Fruit fly (Drosophila melanogaster) whole organism, embryonic: Measurements from ENCODE around the gene CG44838.
A peak's percentile ranks its signal among the peaks of the same experiment; 100 is the strongest.

ENCODE experiments used
- Ada2b ChIP-seq: fragments of 200-800 bp; sonication (Bioruptor generic); IDR thresholded peaks from 2 replicates; pipeline ENCODE4 v1.3.6; 2022; ENCODE audit warnings: missing biosample characterization, missing genetic modification characterization
- CG10321 ChIP-seq: fragments of 200-800 bp; sonication (Bioruptor generic); IDR thresholded peaks from 2 replicates; pipeline ENCODE4 v1.3.6; 2022; ENCODE audit warnings: missing biosample characterization, missing genetic modification characterization
- CG10366 ChIP-seq: fragments of 200-800 bp; sonication (Bioruptor generic); IDR thresholded peaks from 2 replicates; pipeline ENCODE4 v1.3.6; 2022; ENCODE audit warnings: missing biosample characterization, missing genetic modification characterization
- CG10565 ChIP-seq: fragments of 200-800 bp; sonication (Bioruptor generic); optimal IDR thresholded peaks from 3 replicates; lab custom pipeline; 2016; ENCODE audit warnings: missing biosample characterization, mild to moderate bottlenecking, missing genetic modification characterization
- CG11504 ChIP-seq: fragments of 200-800 bp; sonication (Bioruptor generic); optimal IDR thresholded peaks from 3 replicates; lab custom pipeline; 2019; ENCODE audit warnings: missing biosample characterization, mild to moderate bottlenecking, missing genetic modification characterization, moderate library complexity
- CG12104 ChIP-seq: fragments of 200-800 bp; sonication (Bioruptor generic); optimal IDR thresholded peaks from 3 replicates; lab custom pipeline; 2016; ENCODE audit warnings: missing biosample characterization, missing genetic modification characterization
- CG12236 ChIP-seq: fragments of 200-800 bp; sonication (Bioruptor generic); optimal IDR thresholded peaks from 2 replicates; lab custom pipeline; 2016; ENCODE audit warnings: missing biosample characterization, missing genetic modification characterization
- CG12769 ChIP-seq: fragments of 200-800 bp; sonication (Bioruptor generic); optimal IDR thresholded peaks from 2 replicates; lab custom pipeline; 2019; ENCODE audit warnings: missing biosample characterization, mild to moderate bottlenecking, missing genetic modification characterization, moderate library complexity
- CG13123 ChIP-seq: fragments of 200-800 bp; sonication (Bioruptor generic); optimal IDR thresholded peaks from 2 replicates; lab custom pipeline; 2016; ENCODE audit warnings: missing biosample characterization, missing genetic modification characterization
- CG14050 ChIP-seq: fragments of 200-800 bp; sonication (Bioruptor generic); IDR thresholded peaks from 3 replicates; pipeline ENCODE4 v1.3.6; 2022; ENCODE audit warnings: missing biosample characterization, missing genetic modification characterization
- CG14667 ChIP-seq: fragments of 200-800 bp; sonication (Bioruptor generic); IDR thresholded peaks from 2 replicates; pipeline ENCODE4 v1.3.6; 2022; ENCODE audit warnings: missing biosample characterization, missing genetic modification characterization
- CG1529 ChIP-seq: fragments of 200-800 bp; sonication (Bioruptor generic); optimal IDR thresholded peaks from 3 replicates; lab custom pipeline; 2018; ENCODE audit warnings: missing biosample characterization, missing genetic modification characterization
- CG2202 ChIP-seq: fragments of 200-800 bp; sonication (Bioruptor generic); optimal IDR thresholded peaks from 2 replicates; lab custom pipeline; 2018; ENCODE audit warnings: missing biosample characterization, mild to moderate bottlenecking, missing genetic modification characterization
- CG3065 ChIP-seq: fragments of 200-800 bp; sonication (Bioruptor generic); optimal IDR thresholded peaks from 2 replicates; lab custom pipeline; 2016; ENCODE audit warnings: missing biosample characterization, missing genetic modification characterization
- CG34422 ChIP-seq: fragments of 200-800 bp; sonication (Bioruptor generic); IDR thresholded peaks from 3 replicates; pipeline ENCODE4 v1.3.6; 2022; ENCODE audit warnings: missing biosample characterization, missing genetic modification characterization
- CG3847 ChIP-seq: fragments of 200-800 bp; sonication (Bioruptor generic); IDR thresholded peaks from 2 replicates; pipeline ENCODE4 v1.3.6; 2022; ENCODE audit warnings: missing biosample characterization, missing genetic modification characterization
- CG4820 ChIP-seq: fragments of 200-800 bp; sonication (Bioruptor generic); optimal IDR thresholded peaks from 3 replicates; lab custom pipeline; 2016; ENCODE audit warnings: missing biosample characterization, missing genetic modification characterization
- CG5180 ChIP-seq: fragments of 200-800 bp; sonication (Bioruptor generic); optimal IDR thresholded peaks from 3 replicates; lab custom pipeline; 2017; ENCODE audit warnings: missing biosample characterization, missing genetic modification characterization, mild to moderate bottlenecking, moderate library complexity, missing genetic modification reagents
- CG5953 ChIP-seq: fragments of 200-800 bp; sonication (Bioruptor generic); IDR thresholded peaks from 2 replicates; pipeline ENCODE4 v1.3.6; 2022; ENCODE audit warnings: missing biosample characterization, missing genetic modification characterization
- CG6689 ChIP-seq: fragments of 200-800 bp; sonication (Bioruptor generic); IDR thresholded peaks from 2 replicates; pipeline ENCODE4 v1.3.6; 2022; ENCODE audit warnings: missing biosample characterization, missing genetic modification characterization
- CG7963 ChIP-seq: fragments of 200-800 bp; sonication (Bioruptor generic); IDR thresholded peaks from 3 replicates; pipeline ENCODE4 v1.3.6; 2022; ENCODE audit warnings: missing biosample characterization, missing genetic modification characterization; ENCODE audit not compliant: partially characterized antibody
- CG8281 ChIP-seq: fragments of 200-800 bp; sonication (Bioruptor generic); optimal IDR thresholded peaks from 2 replicates; lab custom pipeline; 2018; ENCODE audit warnings: missing biosample characterization, mild to moderate bottlenecking, missing genetic modification characterization, moderate library complexity
- CG9797 ChIP-seq: fragments of 200-800 bp; sonication (Bioruptor generic); optimal IDR thresholded peaks from 3 replicates; lab custom pipeline; 2018; ENCODE audit warnings: missing biosample characterization, mild to moderate bottlenecking, missing genetic modification characterization
- D19A ChIP-seq: fragments of 200-800 bp; optimal IDR thresholded peaks from 3 replicates; lab custom pipeline; 2019; ENCODE audit warnings: missing biosample characterization, mild to moderate bottlenecking, missing genetic modification characterization, moderate library complexity
- Dref ChIP-seq: fragments of 200-800 bp; sonication (Bioruptor generic); IDR thresholded peaks from 2 replicates; pipeline ENCODE4 v1.3.6; 2022; ENCODE audit warnings: missing biosample characterization, missing genetic modification characterization
- H2.0 ChIP-seq: fragments of 200-800 bp; sonication (Bioruptor generic); IDR thresholded peaks from 2 replicates; pipeline ENCODE4 v1.3.6; 2022; ENCODE audit warnings: missing biosample characterization, missing genetic modification characterization
- Hand ChIP-seq: fragments of 200-800 bp; sonication (Bioruptor generic); optimal IDR thresholded peaks from 2 replicates; lab custom pipeline; 2017; ENCODE audit warnings: mild to moderate bottlenecking, missing biosample characterization, missing genetic modification reagents, missing genetic modification characterization
- MESR4 ChIP-seq: fragments of 200-800 bp; sonication (Bioruptor generic); optimal IDR thresholded peaks from 2 replicates; lab custom pipeline; 2018; ENCODE audit warnings: missing biosample characterization, mild to moderate bottlenecking, missing genetic modification characterization, moderate library complexity
- NC2α ChIP-seq: fragments of 200-800 bp; sonication (Bioruptor generic); optimal IDR thresholded peaks from 2 replicates; lab custom pipeline; 2016; ENCODE audit warnings: missing biosample characterization, missing genetic modification characterization
- NK7.1 ChIP-seq: fragments of 200-800 bp; sonication (Bioruptor generic); optimal IDR thresholded peaks from 3 replicates; lab custom pipeline; 2016; ENCODE audit warnings: missing biosample characterization, missing genetic modification characterization
- Ptx1 ChIP-seq: fragments of 200-800 bp; sonication (Bioruptor generic); IDR thresholded peaks from 2 replicates; pipeline ENCODE4 v1.3.6; 2022; ENCODE audit warnings: missing biosample characterization, missing genetic modification characterization
- Sry-β ChIP-seq: fragments of 200-800 bp; sonication (Bioruptor generic); optimal IDR thresholded peaks from 2 replicates; lab custom pipeline; 2018; ENCODE audit warnings: missing biosample characterization, mild to moderate bottlenecking, missing genetic modification characterization, moderate library complexity
- Ssrp ChIP-seq: fragments of 200-800 bp; sonication (Bioruptor generic); optimal IDR thresholded peaks from 2 replicates; lab custom pipeline; 2018; ENCODE audit warnings: missing biosample characterization, mild to moderate bottlenecking, missing genetic modification characterization, moderate library complexity
- Taf1 ChIP-seq: fragments of 200-800 bp; sonication (Bioruptor generic); IDR thresholded peaks from 2 replicates; pipeline ENCODE4 v1.3.6; 2022; ENCODE audit warnings: missing biosample characterization, missing genetic modification characterization
- Trl ChIP-seq, 3 experiments: fragments of >200 bp in 2 of 3; fragments of 200-800 bp in 1 of 3; sonication (Bioruptor generic) in 1 of 3; optimal IDR thresholded peaks; 2 replicates in 1 of 3; 3 replicates in 2 of 3; lab custom pipeline; 2016 to 2017; ENCODE audit warnings: missing biosample characterization in 1 of 3, missing genetic modification characterization in 1 of 3
- Usf ChIP-seq: fragments of 200-800 bp; sonication (Bioruptor generic); optimal IDR thresholded peaks from 2 replicates; lab custom pipeline; 2017; ENCODE audit warnings: missing genotype, missing biosample characterization, missing genetic modification characterization
- az2 ChIP-seq: fragments of 200-800 bp; sonication (Bioruptor generic); optimal IDR thresholded peaks from 3 replicates; lab custom pipeline; 2016; ENCODE audit warnings: missing biosample characterization, missing genetic modification characterization
- ci ChIP-seq: fragments of 200-800 bp; sonication (Bioruptor generic); IDR thresholded peaks from 3 replicates; pipeline ENCODE4 v1.3.6; 2022; ENCODE audit warnings: missing biosample characterization, missing genetic modification characterization
- corto ChIP-seq: fragments of 200-800 bp; sonication (Bioruptor generic); optimal IDR thresholded peaks from 2 replicates; lab custom pipeline; 2016; ENCODE audit warnings: missing biosample characterization, mild to moderate bottlenecking, missing genetic modification characterization, moderate library complexity
- gro ChIP-seq: fragments of 200-800 bp; sonication (Bioruptor generic); optimal IDR thresholded peaks from 2 replicates; lab custom pipeline; 2016; ENCODE audit warnings: missing biosample characterization, missing genetic modification characterization
- insv ChIP-seq, 2 experiments: fragments of 200-800 bp; sonication (Bioruptor generic); optimal IDR thresholded peaks; 3 replicates each; lab custom pipeline; 2016 to 2018; ENCODE audit warnings: missing biosample characterization in 2 of 2, missing genetic modification characterization in 2 of 2
- jing ChIP-seq: fragments of 200-800 bp; sonication (Bioruptor generic); optimal IDR thresholded peaks from 2 replicates; lab custom pipeline; 2018; ENCODE audit warnings: missing biosample characterization, mild to moderate bottlenecking, missing genetic modification characterization
- mirr ChIP-seq: fragments of 200-800 bp; sonication (Bioruptor generic); optimal IDR thresholded peaks from 3 replicates; lab custom pipeline; 2018; ENCODE audit warnings: missing biosample characterization, mild to moderate bottlenecking, missing genetic modification characterization
- nmo ChIP-seq: fragments of 200-800 bp; sonication (Bioruptor generic); optimal IDR thresholded peaks from 2 replicates; lab custom pipeline; 2018; ENCODE audit warnings: missing biosample characterization, mild to moderate bottlenecking, missing genetic modification characterization, moderate library complexity
- pfk ChIP-seq: fragments of 200-800 bp; sonication (Bioruptor generic); optimal IDR thresholded peaks from 2 replicates; lab custom pipeline; 2018; ENCODE audit warnings: missing biosample characterization, mild to moderate bottlenecking, missing genetic modification characterization, moderate library complexity
- ro ChIP-seq: fragments of 200-800 bp; sonication (Bioruptor generic); IDR thresholded peaks from 2 replicates; pipeline ENCODE4 v1.3.6; 2022; ENCODE audit warnings: missing biosample characterization, missing genetic modification characterization
- scrt ChIP-seq: fragments of 200-800 bp; sonication (Bioruptor generic); optimal IDR thresholded peaks from 2 replicates; lab custom pipeline; 2018; ENCODE audit warnings: missing biosample characterization, mild to moderate bottlenecking, missing genetic modification characterization, moderate library complexity
- sd ChIP-seq: fragments of 200-800 bp; sonication (Bioruptor generic); optimal IDR thresholded peaks from 3 replicates; lab custom pipeline; 2018; ENCODE audit warnings: missing biosample characterization, mild to moderate bottlenecking, missing genetic modification characterization, moderate library complexity
- tin ChIP-seq: fragments of 200-800 bp; sonication (Bioruptor generic); optimal IDR thresholded peaks from 3 replicates; lab custom pipeline; 2016; ENCODE audit warnings: missing biosample characterization, missing genetic modification characterization
- zen2 ChIP-seq: fragments of 200-800 bp; sonication (Bioruptor generic); IDR thresholded peaks from 3 replicates; pipeline ENCODE4 v1.3.6; 2022; ENCODE audit warnings: missing biosample characterization, missing genetic modification characterization; ENCODE audit not compliant: partially characterized antibody
- zfh1 ChIP-seq: fragments of 200-800 bp; sonication (Bioruptor generic); IDR thresholded peaks from 3 replicates; pipeline ENCODE4 v1.3.6; 2022; ENCODE audit warnings: missing biosample characterization, missing genetic modification characterization

The CG44838 gene

DNA sequence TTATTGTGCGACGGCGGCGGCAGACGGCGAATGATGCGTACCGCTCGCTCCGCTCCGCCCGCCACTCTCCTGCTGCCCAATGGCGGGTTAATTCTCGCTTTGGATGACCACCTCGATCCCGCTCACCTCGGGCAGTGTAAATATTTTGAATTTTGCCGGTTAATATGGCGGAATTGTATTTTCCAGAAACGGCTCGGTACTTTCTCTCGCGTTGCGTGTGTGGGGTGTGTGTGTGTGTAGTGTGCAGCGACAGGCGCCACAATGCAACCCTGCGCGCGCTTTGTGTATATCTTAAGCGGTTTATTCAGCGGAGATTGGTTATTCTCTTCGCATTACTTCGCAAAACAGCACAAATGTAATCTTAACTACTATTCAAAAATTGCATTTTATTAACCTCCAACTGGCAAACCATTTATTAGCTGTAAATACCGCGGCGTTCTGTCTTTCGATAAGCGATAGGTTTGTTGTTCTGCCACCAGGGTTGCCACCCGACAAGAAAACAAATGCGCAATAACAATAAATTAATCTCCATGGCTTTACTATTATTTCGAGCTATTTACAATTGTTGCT is 4.9 kb upstream of the CG44838 start, which contains the start of the genes phol and CG3552 (continued):
- TF ChIP-seq CG10565 (GFP tag; lab: Kevin White, UChicago) (no peak), CG4820 (GFP tag; lab: Kevin White, UChicago) (no peak), CG7963 (no peak), CG13123 (GFP tag; lab: Kevin White, UChicago) (no peak), Trl (optimal IDR thresholded peaks at IDR 0.05; lab: Kevin White, UChicago) (peak in 1 of 2 experiments; percentile 10), Trl (GFP tag; optimal IDR thresholded peaks at IDR 0.05; lab: Kevin White, UChicago) (no peak), ro (GFP tag; lab: Robert Waterston, UW) (no peak), CG5180 (no peak), zfh1 (GFP tag; lab: Robert Waterston, UW) (no peak), Ptx1 (no peak), az2 (GFP tag; lab: Kevin White, UChicago) (no peak), sd (tag; lab: Kevin White, UChicago) (peak; percentile 51), zen2 (GFP tag; lab: Robert Waterston, UW) (no peak), CG12104 (GFP tag; lab: Kevin White, UChicago) (no peak), D19A (tag; lab: Kevin White, UChicago) (no peak), NC2α (GFP tag; lab: Kevin White, UChicago) (no peak), CG3065 (no peak), scrt (GFP tag; lab: Kevin White, UChicago) (no peak), CG14667 (GFP tag; lab: Robert Waterston, UW) (no peak), nmo (GFP tag; lab: Kevin White, UChicago) (peak; percentile 30), Hand (peak; percentile 6), insv (GFP tag; optimal IDR thresholded peaks at IDR 0.05; lab: Kevin White, UChicago) (peak in 1 of 2 experiments; percentile 17), CG10321 (GFP tag; lab: Robert Waterston, UW) (no peak), Ssrp (tag; lab: Kevin White, UChicago) (no peak), ci (peak; percentile 30; the same call in 1 of the 3 replicates), jing (no peak), tin (GFP tag; lab: Kevin White, UChicago) (no peak), Taf1 (GFP tag; lab: Robert Waterston, UW) (0 out of 2 replicates have a peak, but pooled peaks have one; percentile 26), H2.0 (GFP tag; lab: Robert Waterston, UW) (no peak), CG12769 (tag; lab: Kevin White, UChicago) (peak; percentile 10), CG9797 (GFP tag; lab: Kevin White, UChicago) (peak; percentile 44), NK7.1 (GFP tag; lab: Kevin White, UChicago) (no peak), CG8281 (no peak), CG14050 (no peak), CG34422 (GFP tag; lab: Robert Waterston, UW) (peak; percentile 81), CG1529 (GFP tag; lab: Kevin White, UChicago) (no peak), Sry-β (peak; percentile 42), pfk (GFP tag; lab: Kevin White, UChicago) (no peak), Dref (peak; percentile 64), CG11504 (tag; lab: Kevin White, UChicago) (peak; percentile 16), Usf (no peak), CG2202 (no peak), Ada2b (GFP tag; lab: Robert Waterston, UW) (no peak), gro (GFP tag; lab: Kevin White, UChicago) (no peak), CG3847 (GFP tag; lab: Robert Waterston, UW) (no peak), mirr (GFP tag; lab: Kevin White, UChicago) (no peak), MESR4 (GFP tag; lab: Kevin White, UChicago) (peak; percentile 88), CG12236 (GFP tag; lab: Kevin White, UChicago) (no peak), CG6689 (GFP tag; lab: Robert Waterston, UW) (no peak), CG10366 (no peak), corto (GFP tag; lab: Kevin White, UChicago) (no peak), CG5953 (GFP tag; lab: Robert Waterston, UW) (no peak)
